Worm (Caenorhabditis elegans): Measurements from ENCODE around the gene dnj-20.

Gene dnj-20

DNA sequence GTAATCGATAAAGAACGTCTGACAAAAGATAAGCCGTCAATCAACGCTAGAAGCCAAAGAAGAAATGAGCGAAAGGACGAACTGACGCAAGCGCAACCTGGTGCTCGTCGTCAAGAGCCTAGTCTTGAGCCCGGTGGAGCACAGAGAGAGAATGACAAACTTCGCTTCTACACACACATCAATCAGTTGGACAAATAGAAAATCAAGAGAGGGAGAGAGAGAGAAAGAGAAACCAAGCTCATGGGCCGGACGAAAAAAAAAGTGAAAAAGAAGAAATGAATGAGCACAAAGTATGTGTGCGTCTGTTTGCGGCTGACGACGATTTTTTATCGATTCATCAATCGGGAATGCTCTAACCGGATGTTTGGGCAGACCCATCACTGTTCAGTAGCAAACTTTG, 2.9 kb downstream of the dnj-20 start:
- TF ChIP-seq pes-1 (GFP tag; IDR thresholded peaks at IDR 0.05): no peak
- no peak for TF ChIP-seq B0310.2 (tag; optimal IDR thresholded peaks at IDR 0.05)
- TF ChIP-seq F13C5.2 (tag; optimal IDR thresholded peaks at IDR 0.05): no peak
- TF ChIP-seq flt-1 (GFP tag; IDR thresholded peaks at IDR 0.05): no peak
- no peak for TF ChIP-seq tbx-11 (GFP tag; IDR thresholded peaks at IDR 0.05)
- TF ChIP-seq hmbx-1 (tag; optimal IDR thresholded peaks at IDR 0.05): no peak
- no peak for TF ChIP-seq hmg-4 (GFP tag; optimal IDR thresholded peaks at IDR 0.05)
- TF ChIP-seq aly-1 (tag; optimal IDR thresholded peaks at IDR 0.05): no peak
- TF ChIP-seq tra-4 (tag; optimal IDR thresholded peaks at IDR 0.05): no peak
- no peak for TF ChIP-seq ama-1 (optimal IDR thresholded peaks at IDR 0.05)
- no peak for TF ChIP-seq ceh-36 (tag; optimal IDR thresholded peaks at IDR 0.05)
- TF ChIP-seq scrt-1 (GFP tag; IDR thresholded peaks at IDR 0.05): no peak
- no peak for TF ChIP-seq sea-1 (GFP tag; conservative IDR thresholded peaks at IDR 0.05)
- TF ChIP-seq hnd-1 (tag; optimal IDR thresholded peaks at IDR 0.05): no peak
- TF ChIP-seq ceh-13 (GFP tag; optimal IDR thresholded peaks at IDR 0.05): no peak
- TF ChIP-seq tbx-37 (GFP tag; conservative IDR thresholded peaks at IDR 0.05): no peak
- TF ChIP-seq ets-7 (tag; optimal IDR thresholded peaks at IDR 0.05): no peak

DNA sequence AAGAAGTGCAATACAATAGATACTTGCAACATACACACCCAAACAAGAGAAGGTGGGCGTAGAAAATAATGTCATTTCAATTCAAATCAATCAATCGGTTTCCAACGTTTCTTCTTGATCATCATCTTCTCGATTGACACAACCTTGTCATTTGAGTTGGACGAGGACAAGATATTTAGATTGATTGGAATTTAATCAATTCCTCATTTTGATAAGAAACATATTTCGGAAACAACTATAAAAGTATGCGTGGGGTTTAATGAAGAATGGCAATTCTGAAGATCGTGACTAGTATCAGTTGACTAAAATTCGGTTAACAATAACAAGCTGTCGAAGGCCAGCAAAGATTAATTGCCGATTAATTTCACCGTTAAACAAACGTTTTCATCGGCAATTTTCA, 3.4 kb downstream of the dnj-20 start:
- TF ChIP-seq scrt-1 (GFP tag; IDR thresholded peaks at IDR 0.05) (no peak), ama-1 (optimal IDR thresholded peaks at IDR 0.05) (no peak), tbx-11 (GFP tag; IDR thresholded peaks at IDR 0.05) (no peak), sea-1 (GFP tag; conservative IDR thresholded peaks at IDR 0.05) (no peak), ceh-36 (tag; optimal IDR thresholded peaks at IDR 0.05) (no peak), aly-1 (tag; optimal IDR thresholded peaks at IDR 0.05) (no peak), tra-4 (tag; optimal IDR thresholded peaks at IDR 0.05) (no peak), F13C5.2 (tag; optimal IDR thresholded peaks at IDR 0.05) (no peak), ceh-13 (GFP tag; optimal IDR thresholded peaks at IDR 0.05) (no peak), flt-1 (GFP tag; IDR thresholded peaks at IDR 0.05) (no peak), tbx-37 (GFP tag; conservative IDR thresholded peaks at IDR 0.05) (no peak), ets-7 (tag; optimal IDR thresholded peaks at IDR 0.05) (no peak), hmg-4 (GFP tag; optimal IDR thresholded peaks at IDR 0.05) (no peak), hnd-1 (tag; optimal IDR thresholded peaks at IDR 0.05) (no peak), hmbx-1 (tag; optimal IDR thresholded peaks at IDR 0.05) (no peak), pes-1 (GFP tag; IDR thresholded peaks at IDR 0.05) (no peak)

DNA sequence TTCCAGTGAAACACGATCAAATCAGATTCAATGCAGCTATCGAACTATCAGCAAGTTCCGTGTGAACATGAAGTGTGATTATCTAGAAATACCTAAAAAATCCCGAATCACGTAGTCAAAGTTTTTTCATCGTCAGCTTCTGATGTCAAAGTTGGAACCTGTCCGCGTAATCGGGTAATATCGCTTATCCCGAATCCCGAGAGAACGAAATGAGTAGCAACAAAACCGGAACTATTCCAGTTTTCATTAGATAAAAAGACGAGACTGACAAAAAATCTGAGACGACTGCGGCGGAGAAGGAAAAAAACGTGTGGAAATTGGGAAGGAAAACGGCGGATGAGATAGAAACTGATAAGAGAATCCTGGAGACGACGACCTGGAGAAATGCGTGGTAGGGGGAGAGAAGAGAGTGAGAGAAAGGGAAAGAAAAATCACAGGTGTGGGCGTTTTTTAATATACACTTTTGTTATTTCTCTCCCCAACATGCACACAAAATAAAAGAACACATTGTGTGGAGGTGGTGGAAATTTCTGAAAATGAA, 3.9 kb downstream of the dnj-20 start:
- TF ChIP-seq hmg-4 (GFP tag; optimal IDR thresholded peaks at IDR 0.05) (peak; percentile 11), scrt-1 (GFP tag; IDR thresholded peaks at IDR 0.05) (no peak)

DNA sequence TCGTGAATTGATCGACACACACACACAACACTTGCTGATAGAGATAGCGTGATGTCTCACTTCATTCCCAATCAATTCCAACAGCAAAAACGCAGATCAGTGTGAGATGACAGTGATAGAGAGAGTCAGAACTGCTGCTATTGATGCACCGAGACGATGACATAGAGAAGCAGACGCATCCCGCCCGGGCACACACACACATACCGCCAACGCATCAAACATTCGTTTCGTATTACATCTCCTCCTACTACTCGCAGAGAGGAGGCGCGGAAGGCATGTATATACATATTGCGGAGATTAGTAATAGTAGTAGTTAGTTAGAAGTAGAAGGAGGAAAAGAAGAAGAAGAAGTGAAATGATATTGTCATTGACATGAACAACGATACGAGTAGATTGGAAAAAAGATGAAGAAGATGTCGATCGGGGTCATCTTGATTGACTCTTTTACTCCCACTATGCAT, 4.5 kb downstream of the dnj-20 start:
- TF ChIP-seq pes-1 (GFP tag; IDR thresholded peaks at IDR 0.05) (no peak), hmg-4 (GFP tag; optimal IDR thresholded peaks at IDR 0.05) (no peak), tbx-37 (GFP tag; conservative IDR thresholded peaks at IDR 0.05) (no peak), tra-4 (tag; optimal IDR thresholded peaks at IDR 0.05) (no peak), tbx-11 (GFP tag; IDR thresholded peaks at IDR 0.05) (no peak), ceh-13 (GFP tag; optimal IDR thresholded peaks at IDR 0.05) (no peak), F13C5.2 (tag; optimal IDR thresholded peaks at IDR 0.05) (no peak), ceh-36 (tag; optimal IDR thresholded peaks at IDR 0.05) (no peak), flt-1 (GFP tag; IDR thresholded peaks at IDR 0.05) (no peak), ama-1 (optimal IDR thresholded peaks at IDR 0.05) (no peak), ets-7 (tag; optimal IDR thresholded peaks at IDR 0.05) (no peak), hmbx-1 (tag; optimal IDR thresholded peaks at IDR 0.05) (no peak), aly-1 (tag; optimal IDR thresholded peaks at IDR 0.05) (no peak), scrt-1 (GFP tag; IDR thresholded peaks at IDR 0.05) (no peak)

DNA sequence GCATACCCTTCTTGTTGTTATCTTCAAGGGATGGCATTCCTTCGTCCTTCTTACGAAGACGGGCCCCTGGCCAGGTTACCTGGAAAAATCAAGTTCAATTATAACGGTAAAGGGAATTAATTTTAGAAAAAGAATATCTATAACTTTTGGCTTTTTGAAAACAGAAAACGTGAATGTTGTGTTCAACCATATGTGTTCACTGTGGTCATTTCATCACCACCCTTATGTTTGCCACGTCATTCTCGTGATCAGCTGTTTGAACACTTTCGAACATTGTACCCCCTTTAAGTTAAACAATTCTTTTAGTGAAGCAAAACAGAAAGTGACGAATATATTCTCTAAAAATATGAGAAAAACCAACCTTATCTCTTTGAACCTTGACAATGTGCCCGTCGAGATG, 5.2 kb downstream of the dnj-20 start:
- no peak for TF ChIP-seq ama-1 (optimal IDR thresholded peaks at IDR 0.05)
- no peak for TF ChIP-seq aly-1 (tag; optimal IDR thresholded peaks at IDR 0.05)
- no peak for TF ChIP-seq tra-4 (tag; optimal IDR thresholded peaks at IDR 0.05)
- TF ChIP-seq hnd-1 (tag; optimal IDR thresholded peaks at IDR 0.05): no peak
- TF ChIP-seq pes-1 (GFP tag; IDR thresholded peaks at IDR 0.05): no peak
- no peak for TF ChIP-seq scrt-1 (GFP tag; IDR thresholded peaks at IDR 0.05)
- TF ChIP-seq hmg-4 (GFP tag; optimal IDR thresholded peaks at IDR 0.05): no peak
- no peak for TF ChIP-seq flt-1 (GFP tag; IDR thresholded peaks at IDR 0.05)
- TF ChIP-seq ceh-13 (GFP tag; optimal IDR thresholded peaks at IDR 0.05): no peak
- TF ChIP-seq ets-7 (tag; optimal IDR thresholded peaks at IDR 0.05): no peak

DNA sequence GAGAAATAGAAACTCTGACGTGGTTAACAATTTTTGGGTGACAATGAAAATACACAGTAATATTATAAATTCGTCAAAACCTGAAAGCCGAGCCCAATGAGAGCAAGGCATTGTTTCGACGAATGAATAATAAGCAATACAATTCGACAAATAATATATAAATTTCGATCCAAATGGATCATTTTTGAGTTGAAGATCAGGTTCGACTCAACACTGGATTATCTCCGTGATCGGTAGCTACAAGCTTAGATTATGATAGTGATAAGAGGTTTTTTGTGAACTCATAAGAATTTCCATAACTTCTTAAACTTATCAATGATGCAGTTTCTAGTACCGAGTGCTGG, 6.1 kb downstream of the dnj-20 start:
- TF ChIP-seq ceh-36 (tag; optimal IDR thresholded peaks at IDR 0.05) (no peak), pes-1 (GFP tag; IDR thresholded peaks at IDR 0.05) (no peak), aly-1 (tag; optimal IDR thresholded peaks at IDR 0.05) (no peak), hnd-1 (tag; optimal IDR thresholded peaks at IDR 0.05) (no peak), B0310.2 (tag; optimal IDR thresholded peaks at IDR 0.05) (no peak), sea-1 (GFP tag; conservative IDR thresholded peaks at IDR 0.05) (no peak), F13C5.2 (tag; optimal IDR thresholded peaks at IDR 0.05) (no peak), ets-7 (tag; optimal IDR thresholded peaks at IDR 0.05) (no peak)

DNA sequence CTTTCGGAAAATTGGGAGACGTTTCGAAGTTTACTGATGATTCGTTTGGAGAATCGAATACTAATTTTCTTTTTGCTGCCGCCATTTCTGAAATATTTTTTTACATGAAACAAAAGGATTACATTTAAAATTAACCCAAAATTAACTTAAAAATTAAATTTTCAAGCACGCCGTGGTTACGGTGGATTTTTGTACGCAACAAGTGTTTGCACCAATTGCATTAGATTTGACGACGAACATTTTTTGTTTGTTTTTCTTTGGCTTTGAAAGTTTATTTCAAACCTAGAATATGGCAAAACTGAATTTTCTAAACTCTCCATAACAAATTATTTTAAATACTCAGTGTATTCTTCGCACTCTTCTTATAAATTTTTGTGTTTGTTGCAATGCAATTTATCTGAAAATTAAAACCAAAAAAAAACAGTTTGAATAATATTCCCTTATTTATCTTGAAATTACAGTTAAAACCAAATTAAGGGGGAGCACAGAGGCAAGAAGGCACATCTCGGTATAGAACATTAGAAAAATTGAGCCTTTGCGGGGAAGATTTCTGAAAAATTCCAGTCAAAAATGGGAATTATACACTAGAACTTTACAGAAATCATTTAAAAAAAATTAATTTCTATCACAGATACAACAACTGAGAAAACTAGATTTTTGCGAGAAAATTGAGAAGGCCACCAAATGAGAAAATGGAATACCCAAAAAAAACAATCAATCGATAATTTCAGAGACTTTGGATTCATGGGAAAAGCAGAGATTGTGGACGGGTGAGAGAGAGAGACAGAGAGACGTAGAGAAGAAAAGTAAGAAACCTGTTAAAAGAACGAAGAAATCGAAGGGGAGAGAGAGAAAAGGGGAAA, 6.7 kb downstream of the dnj-20 start, which contains the start of gene hal-3:
Gene hal-3, minus strand, starts transcription at position 87 of the 863 bp plus-strand sequence.
- no peak for TF ChIP-seq tbx-37 (GFP tag; conservative IDR thresholded peaks at IDR 0.05)
- no peak for TF ChIP-seq hmg-4 (GFP tag; optimal IDR thresholded peaks at IDR 0.05)
- TF ChIP-seq F13C5.2 (tag; optimal IDR thresholded peaks at IDR 0.05): no peak
- no peak for TF ChIP-seq tbx-11 (GFP tag; IDR thresholded peaks at IDR 0.05)
- no peak for TF ChIP-seq hmbx-1 (tag; optimal IDR thresholded peaks at IDR 0.05)

Measured in whole organism, early embryonic.